Worm (Caenorhabditis elegans): ENCODE measurements around the gene his-74.
A peak's percentile ranks its signal among the peaks of the same experiment; 100 is the strongest.

his-74 gene

DNA sequence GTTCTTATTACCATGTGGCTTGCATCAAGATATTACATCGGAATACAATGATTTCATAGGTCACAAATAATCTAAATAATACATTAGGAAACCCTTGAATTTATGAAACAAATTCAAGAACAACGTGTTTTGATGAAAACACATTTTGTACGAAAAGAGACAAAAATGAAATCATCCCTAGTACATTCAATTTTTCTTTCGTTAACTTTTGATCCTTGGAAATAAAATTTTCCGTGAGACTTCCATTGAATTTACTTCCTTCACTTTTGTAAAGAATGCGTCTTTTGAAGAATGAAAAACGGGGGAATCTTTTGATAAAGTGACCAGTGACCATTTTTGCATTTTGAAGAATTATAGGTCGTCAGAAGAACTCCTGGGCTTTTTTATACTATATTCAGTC, 13.6 kb upstream of the his-74 start:
- TF ChIP-seq sea-2 (GFP tag; IDR thresholded peaks at IDR 0.05) (no peak), attf-3 (GFP tag; conservative IDR thresholded peaks at IDR 0.05) (no peak), madf-6 (GFP tag; IDR thresholded peaks at IDR 0.05) (no peak), ZK185.1 (tag; optimal IDR thresholded peaks at IDR 0.05; ENCODE audit: poor library complexity, severe bottlenecking) (no peak), nfya-2 (GFP tag; IDR thresholded peaks at IDR 0.05) (no peak), rec-8 (tag; optimal IDR thresholded peaks at IDR 0.05) (no peak), rpc-1 (optimal IDR thresholded peaks at IDR 0.05) (no peak), rpc-1 (tag; optimal IDR thresholded peaks at IDR 0.05) (no peak), xnd-1 (tag; optimal IDR thresholded peaks at IDR 0.05) (no peak), egl-18 (GFP tag; IDR thresholded peaks at IDR 0.05) (no peak), B0035.1 (tag; optimal IDR thresholded peaks at IDR 0.05) (no peak)

DNA sequence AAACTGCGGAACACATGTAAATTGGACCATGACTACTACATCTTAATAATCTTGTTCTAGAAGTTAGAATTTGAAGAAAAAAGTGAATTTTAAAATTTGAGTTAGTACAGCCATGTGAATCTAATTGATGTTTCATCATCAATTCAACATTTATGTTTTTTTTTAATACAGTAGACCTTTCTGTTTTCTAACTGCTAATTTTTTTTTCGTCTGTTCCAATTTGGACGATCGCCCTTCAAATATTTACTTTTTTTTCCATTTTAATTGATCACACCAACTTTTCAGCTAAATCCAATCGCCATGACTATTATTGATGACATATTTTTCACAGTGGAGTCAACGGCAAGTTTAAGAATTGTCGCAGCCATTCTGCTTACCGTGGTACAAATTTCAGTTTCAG, 10.5 kb upstream of the his-74 start, which contains the start of gene srx-116:
Gene srx-116 (plus strand): TSS at position 301 of the 400 bp plus-strand sequence.
- no peak for TF ChIP-seq T26A5.8 (tag; optimal IDR thresholded peaks at IDR 0.05)
- TF ChIP-seq F52B5.7 (tag; optimal IDR thresholded peaks at IDR 0.05): no peak
- TF ChIP-seq F10E7.11 (tag; optimal IDR thresholded peaks at IDR 0.05): no peak
- TF ChIP-seq snpc-4 (GFP tag; optimal IDR thresholded peaks at IDR 0.05): no peak
- no peak for TF ChIP-seq snpc-4 (tag; optimal IDR thresholded peaks at IDR 0.05)
- TF ChIP-seq atf-7 (tag; optimal IDR thresholded peaks at IDR 0.05): no peak
- TF ChIP-seq rcor-1 (GFP tag; IDR thresholded peaks at IDR 0.05): no peak
- no peak for TF ChIP-seq ztf-25 (GFP tag; IDR thresholded peaks at IDR 0.05)
- TF ChIP-seq nhr-179 (tag; optimal IDR thresholded peaks at IDR 0.05): no peak
- TF ChIP-seq nhr-120 (GFP tag; IDR thresholded peaks at IDR 0.05): no peak
- no peak for TF ChIP-seq ztf-6 (GFP tag; IDR thresholded peaks at IDR 0.05)
- TF ChIP-seq lin-26 (GFP tag; IDR thresholded peaks at IDR 0.05): no peak
- TF ChIP-seq die-1 (tag; optimal IDR thresholded peaks at IDR 0.05): no peak
- no peak for TF ChIP-seq ama-1 (optimal IDR thresholded peaks at IDR 0.05)
- TF ChIP-seq ama-1 (GFP tag; optimal IDR thresholded peaks at IDR 0.05): no peak
- TF ChIP-seq tbx-9 (tag; optimal IDR thresholded peaks at IDR 0.05; ENCODE audit: borderline replicate concordance): no peak
- no peak for TF ChIP-seq K12H6.12 (tag; optimal IDR thresholded peaks at IDR 0.05)
- no peak for TF ChIP-seq unc-62 (GFP tag; optimal IDR thresholded peaks at IDR 0.05)
- TF ChIP-seq mcd-1 (GFP tag; IDR thresholded peaks at IDR 0.05): no peak

- TF ChIP-seq ceh-27 (GFP tag; optimal IDR thresholded peaks at IDR 0.05): peak; percentile 10
- TF ChIP-seq lsl-1 (GFP tag; optimal IDR thresholded peaks at IDR 0.05): no peak
Measured at ce11 chrV:12667926-12668325, 7.8 kb upstream of the his-74 start, which contains the start of gene W05B10.4. W05B10.4 (plus strand) TSS chrV:12668226.

ce11 chrV:12667397-12667796, 7.3 kb upstream of the his-74 start:
- TF ChIP-seq repo-1 (tag; optimal IDR thresholded peaks at IDR 0.05): no peak
- TF ChIP-seq pha-4 (tag; optimal IDR thresholded peaks at IDR 0.05): no peak
- no peak for TF ChIP-seq hsf-1 (GFP tag; IDR thresholded peaks at IDR 0.05)
- TF ChIP-seq B0261.1 (tag; optimal IDR thresholded peaks at IDR 0.05): no peak
- TF ChIP-seq F10E7.11 (tag; optimal IDR thresholded peaks at IDR 0.05): no peak

ce11 chrV:12663386-12663785, 3.3 kb upstream of the his-74 start:
- TF ChIP-seq madf-8 (GFP tag; conservative IDR thresholded peaks at IDR 0.05) (no peak), F57A8.1 (GFP tag; optimal IDR thresholded peaks at IDR 0.05) (no peak), C17E4.6 (GFP tag; IDR thresholded peaks at IDR 0.05) (no peak), F22D6.2 (tag; optimal IDR thresholded peaks at IDR 0.05) (no peak), nfya-2 (GFP tag; IDR thresholded peaks at IDR 0.05) (no peak), Y53G8AR.9 (GFP tag; conservative IDR thresholded peaks at IDR 0.05) (no peak), chd-7 (tag; optimal IDR thresholded peaks at IDR 0.05) (no peak), zfh-2 (GFP tag; conservative IDR thresholded peaks at IDR 0.05) (no peak)

Measured in whole organism, young adult.